Worm (Caenorhabditis elegans) whole organism, L1 larva: ENCODE results near the gene cyp-33E1.
A peak's percentile ranks its signal among the peaks of the same experiment; 100 is the strongest.

Experiments used
- C04F5.9 ChIP-seq: sonication (generic microtip); optimal IDR thresholded peaks from 2 replicates; lab custom pipeline; 2016; ENCODE audit warnings: missing genetic modification characterization, missing compliant biosample characterization
- C16A3.4 ChIP-seq: fragments of 150-350 bp; optimal IDR thresholded peaks from 2 replicates; lab custom pipeline; 2014; ENCODE audit warnings: missing biosample characterization, missing genetic modification characterization
- C34B4.2 ChIP-seq: sonication (generic microtip); optimal IDR thresholded peaks from 2 replicates; lab custom pipeline; 2017; ENCODE audit warnings: mild to moderate bottlenecking, missing genetic modification characterization, missing compliant biosample characterization
- alr-1 ChIP-seq: fragments of 200-800 bp; sonication (Bioruptor generic); optimal IDR thresholded peaks from 2 replicates; lab custom pipeline; 2018; ENCODE audit warnings: borderline replicate concordance, mild to moderate bottlenecking, missing genetic modification characterization, missing compliant biosample characterization
- blmp-1 ChIP-seq: fragments of 150-350 bp; optimal IDR thresholded peaks from 2 replicates; lab custom pipeline; 2014; ENCODE audit warnings: missing biosample characterization, missing genetic modification characterization
- ceh-8 ChIP-seq: fragments of 200-800 bp; sonication (Bioruptor generic); optimal IDR thresholded peaks from 2 replicates; lab custom pipeline; 2018; ENCODE audit warnings: mild to moderate bottlenecking, missing genetic modification characterization, moderate library complexity, missing compliant biosample characterization
- ceh-82 ChIP-seq, 3 experiments: fragments of 150-350 bp in 1 of 3; sonication (generic microtip) in 2 of 3; optimal IDR thresholded peaks; 2 replicates each; lab custom pipeline; 2014 to 2017; ENCODE audit warnings: missing biosample characterization in 3 of 3, missing genetic modification characterization in 3 of 3
- ceh-88 ChIP-seq: fragments of 200-800 bp; sonication (Bioruptor generic); IDR thresholded peaks from 2 replicates; pipeline ENCODE4 v1.3.6; 2022; ENCODE audit warnings: missing genetic modification characterization, missing compliant biosample characterization
- ces-1 ChIP-seq: fragments of 150-350 bp; optimal IDR thresholded peaks from 2 replicates; lab custom pipeline; 2014; ENCODE audit warnings: missing biosample characterization, missing genetic modification reagents, missing genetic modification characterization
- dpl-1 ChIP-seq, 3 experiments: fragments of 150-350 bp in 2 of 3; sonication (generic microtip) in 1 of 3; optimal IDR thresholded peaks; 2 replicates each; lab custom pipeline; 2014 to 2017; ENCODE audit warnings: missing biosample characterization in 3 of 3, missing genetic modification characterization in 3 of 3, missing genetic modification reagents in 3 of 3
- dsc-1 ChIP-seq: sonication (generic microtip); optimal IDR thresholded peaks from 2 replicates; lab custom pipeline; 2016; ENCODE audit warnings: mild to moderate bottlenecking, missing genetic modification characterization, missing compliant biosample characterization
- efl-1 ChIP-seq, 4 experiments: fragments of 150-350 bp; optimal IDR thresholded peaks in 3 of 4; peaks in 1 of 4; 1 replicate in 1 of 4; 2 replicates in 3 of 4; lab custom pipeline; 2014; ENCODE audit warnings: missing biosample characterization in 2 of 4, missing genetic modification characterization in 2 of 4, missing genetic modification reagents in 2 of 4
- egl-13 ChIP-seq: sonication (generic microtip); optimal IDR thresholded peaks from 2 replicates; lab custom pipeline; 2016; ENCODE audit warnings: missing genotype, missing genetic modification reagents, missing genetic modification characterization, missing compliant biosample characterization
- elt-2 ChIP-seq: sonication (generic microtip); optimal IDR thresholded peaks from 2 replicates; lab custom pipeline; 2016; ENCODE audit warnings: missing genetic modification characterization, mild to moderate bottlenecking, inconsistent platforms, missing compliant biosample characterization, missing genetic modification reagents
- elt-3 ChIP-seq, 6 experiments: fragments of 150-350 bp in 1 of 6; sonication (generic microtip); optimal IDR thresholded peaks; 2 replicates each; lab custom pipeline; 2017 to 2018; ENCODE audit warnings: missing biosample characterization in 6 of 6, missing genetic modification characterization in 6 of 6, inconsistent platforms in 1 of 6
- fkh-10 ChIP-seq: sonication (generic microtip); optimal IDR thresholded peaks from 2 replicates; lab custom pipeline; 2017; ENCODE audit warnings: missing biosample characterization, missing genetic modification reagents, missing genetic modification characterization
- fkh-8 ChIP-seq: sonication (generic microtip); optimal IDR thresholded peaks from 2 replicates; lab custom pipeline; 2016; ENCODE audit warnings: mild to moderate bottlenecking, missing genetic modification characterization, missing compliant biosample characterization
- grh-1 ChIP-seq: fragments of 200-800 bp; sonication (Bioruptor generic); IDR thresholded peaks from 2 replicates; pipeline ENCODE4 v1.3.6; 2022; ENCODE audit warnings: missing genetic modification reagents, missing genetic modification characterization, missing compliant biosample characterization
- jun-1 ChIP-seq: fragments of 150-350 bp; optimal IDR thresholded peaks from 2 replicates; lab custom pipeline; 2014; ENCODE audit warnings: missing biosample characterization, missing genetic modification reagents, missing genetic modification characterization
- lin-13 ChIP-seq: fragments of 150-350 bp; optimal IDR thresholded peaks from 2 replicates; lab custom pipeline; 2014; ENCODE audit warnings: missing biosample characterization, missing genetic modification reagents, missing genetic modification characterization
- lin-14 ChIP-seq: fragments of 200-800 bp; sonication (Bioruptor generic); optimal IDR thresholded peaks from 2 replicates; lab custom pipeline; 2018; ENCODE audit warnings: mild to moderate bottlenecking, missing genetic modification characterization, moderate library complexity, missing compliant biosample characterization
- lin-15B ChIP-seq: fragments of 150-350 bp; sonication (generic microtip); optimal IDR thresholded peaks from 3 replicates; lab custom pipeline; 2014; ENCODE audit warnings: missing biosample characterization, missing genetic modification characterization
- lin-35 ChIP-seq, 2 experiments: fragments of 150-350 bp; optimal IDR thresholded peaks; 2 replicates each; lab custom pipeline; 2014; ENCODE audit warnings: missing biosample characterization in 2 of 2, missing genetic modification characterization in 2 of 2, missing genetic modification reagents in 2 of 2
- lsy-2 ChIP-seq, 2 experiments: fragments of 150-350 bp; optimal IDR thresholded peaks; 2 replicates each; lab custom pipeline; 2014; ENCODE audit warnings: missing biosample characterization in 2 of 2, missing genetic modification characterization in 2 of 2
- nhr-11 ChIP-seq: fragments of 150-350 bp; optimal IDR thresholded peaks from 2 replicates; lab custom pipeline; 2014; ENCODE audit warnings: missing biosample characterization, missing genetic modification characterization
- nhr-28 ChIP-seq: fragments of 150-350 bp; optimal IDR thresholded peaks from 2 replicates; lab custom pipeline; 2014; ENCODE audit warnings: missing biosample characterization, missing genetic modification characterization
- nhr-47 ChIP-seq: sonication (generic microtip); optimal IDR thresholded peaks from 2 replicates; lab custom pipeline; 2016; ENCODE audit warnings: mild to moderate bottlenecking, missing genetic modification characterization, moderate library complexity, missing compliant biosample characterization
- nhr-71 ChIP-seq: sonication (generic microtip); optimal IDR thresholded peaks from 2 replicates; lab custom pipeline; 2016; ENCODE audit warnings: mild to moderate bottlenecking, missing genetic modification characterization, moderate library complexity, missing compliant biosample characterization
- nhr-77 ChIP-seq: fragments of 150-350 bp; optimal IDR thresholded peaks from 2 replicates; lab custom pipeline; 2014; ENCODE audit warnings: missing biosample characterization, missing genetic modification characterization
- nhr-84 ChIP-seq: sonication (generic microtip); optimal IDR thresholded peaks from 2 replicates; lab custom pipeline; 2017; ENCODE audit warnings: missing biosample characterization, missing genetic modification characterization
- nhr-85 ChIP-seq: sonication (generic microtip); peaks from one replicate; lab custom pipeline; 2016; ENCODE audit warnings: missing genetic modification characterization, inconsistent platforms, missing compliant biosample characterization
- pag-3 ChIP-seq: sonication (generic microtip); optimal IDR thresholded peaks from 2 replicates; lab custom pipeline; 2017; ENCODE audit warnings: missing genetic modification characterization, mild to moderate bottlenecking, missing compliant biosample characterization, antibody characterized with exemption, borderline replicate concordance; ENCODE audit not compliant: insufficient read depth
- pax-3 ChIP-seq: fragments of 200-800 bp; sonication (Bioruptor generic); optimal IDR thresholded peaks from 2 replicates; lab custom pipeline; 2018; ENCODE audit warnings: mild to moderate bottlenecking, missing genetic modification characterization, moderate library complexity, missing compliant biosample characterization
- rnt-1 ChIP-seq: sonication (generic microtip); optimal IDR thresholded peaks from 2 replicates; lab custom pipeline; 2016; ENCODE audit warnings: mild to moderate bottlenecking, missing genetic modification characterization, moderate library complexity, missing compliant biosample characterization
- skn-1 ChIP-seq: fragments of 150-350 bp; optimal IDR thresholded peaks from 2 replicates; lab custom pipeline; 2014; ENCODE audit warnings: missing biosample characterization, missing genetic modification characterization
- snpc-4 ChIP-seq: fragments of 150-350 bp; optimal IDR thresholded peaks from 2 replicates; lab custom pipeline; 2014; ENCODE audit warnings: missing biosample characterization, missing genetic modification characterization
- sptf-1 ChIP-seq: fragments of 150-350 bp; optimal IDR thresholded peaks from 2 replicates; lab custom pipeline; 2014; ENCODE audit warnings: missing biosample characterization, missing genetic modification characterization
- tbx-2 ChIP-seq: sonication (generic microtip); optimal IDR thresholded peaks from 2 replicates; lab custom pipeline; 2016; ENCODE audit warnings: missing genetic modification characterization, missing compliant biosample characterization
- unc-86 ChIP-seq: sonication (generic microtip); optimal IDR thresholded peaks from 2 replicates; lab custom pipeline; 2016; ENCODE audit warnings: missing genetic modification characterization, missing compliant biosample characterization
- unc-98 ChIP-seq: fragments of 200-800 bp; sonication (Bioruptor generic); IDR thresholded peaks from 2 replicates; pipeline ENCODE4 v1.3.6; 2022; ENCODE audit warnings: missing genetic modification characterization, missing compliant biosample characterization
- vab-15 ChIP-seq: sonication (generic microtip); optimal IDR thresholded peaks from 2 replicates; lab custom pipeline; 2017; ENCODE audit warnings: missing genotype, mild to moderate bottlenecking, missing genetic modification characterization, missing compliant biosample characterization
- xbp-1 ChIP-seq: sonication (generic microtip); optimal IDR thresholded peaks from 2 replicates; lab custom pipeline; 2016; ENCODE audit warnings: missing genetic modification characterization, missing compliant biosample characterization
- zip-4 ChIP-seq: fragments of 200-800 bp; sonication (Bioruptor generic); optimal IDR thresholded peaks from 2 replicates; lab custom pipeline; 2018; ENCODE audit warnings: mild to moderate bottlenecking, missing genetic modification characterization, moderate library complexity, missing compliant biosample characterization
- ztf-4 ChIP-seq: fragments of 150-350 bp; optimal IDR thresholded peaks from 2 replicates; lab custom pipeline; 2014; ENCODE audit warnings: missing biosample characterization, missing genetic modification characterization

Gene cyp-33E1

DNA sequence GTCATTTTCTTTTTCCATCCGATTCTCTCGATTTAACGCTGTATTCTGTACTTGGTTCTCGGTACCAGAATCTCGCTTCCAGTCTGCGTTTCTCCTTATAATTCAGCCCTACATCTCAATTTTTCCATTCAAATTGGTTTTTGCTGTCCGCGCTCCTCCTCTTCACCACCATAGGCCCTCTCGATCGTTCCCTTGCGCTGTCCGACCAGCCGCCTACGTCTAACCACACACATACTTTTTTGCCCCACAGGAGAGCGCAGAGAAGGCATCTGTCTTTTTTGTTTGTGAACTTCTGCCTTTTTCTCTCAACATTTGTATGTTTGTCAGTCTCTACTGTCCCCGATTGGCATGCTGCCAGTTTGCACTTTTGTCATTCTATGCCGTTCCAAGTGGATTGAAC is 21.1 kb downstream of the cyp-33E1 start, which contains the start of gene F42A9.11 (continued):
- no peak for TF ChIP-seq vab-15 (tag; lab: Kevin White, UChicago)
- TF ChIP-seq, all 84 proteins: peak for 23

DNA sequence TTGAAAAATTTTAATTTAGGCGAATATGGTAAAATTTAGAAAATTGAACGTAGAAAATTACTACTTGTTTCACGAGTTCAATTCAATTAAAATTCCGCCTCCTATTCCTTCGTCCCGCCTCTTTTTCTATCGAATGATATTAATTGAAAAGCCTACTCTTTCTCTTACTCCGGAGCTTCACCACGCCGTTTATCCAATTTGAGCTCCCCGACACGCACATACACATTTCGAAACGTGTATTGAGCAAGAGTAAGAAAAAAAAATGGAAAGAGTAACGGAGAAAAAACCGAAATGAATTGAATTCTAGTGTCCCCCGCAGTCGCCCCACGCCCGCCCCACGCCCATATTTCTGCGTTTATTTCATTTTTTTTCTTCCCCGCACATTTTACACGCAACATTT is 22.1 kb downstream of the cyp-33E1 start:
- TF ChIP-seq lin-14 (GFP tag; lab: Kevin White, UChicago) (peak; percentile 68), unc-98 (GFP tag; lab: Robert Waterston, UW) (no peak), ceh-88 (GFP tag; lab: Robert Waterston, UW) (no peak), nhr-47 (tag; lab: Kevin White, UChicago) (no peak), egl-13 (tag; lab: Kevin White, UChicago) (no peak), ces-1 (GFP tag; lab: Kevin White, UChicago) (peak; percentile 61), nhr-28 (tag; lab: Kevin White, UChicago) (no peak)
- TF ChIP-seq, all 84 proteins: peak for 2

DNA sequence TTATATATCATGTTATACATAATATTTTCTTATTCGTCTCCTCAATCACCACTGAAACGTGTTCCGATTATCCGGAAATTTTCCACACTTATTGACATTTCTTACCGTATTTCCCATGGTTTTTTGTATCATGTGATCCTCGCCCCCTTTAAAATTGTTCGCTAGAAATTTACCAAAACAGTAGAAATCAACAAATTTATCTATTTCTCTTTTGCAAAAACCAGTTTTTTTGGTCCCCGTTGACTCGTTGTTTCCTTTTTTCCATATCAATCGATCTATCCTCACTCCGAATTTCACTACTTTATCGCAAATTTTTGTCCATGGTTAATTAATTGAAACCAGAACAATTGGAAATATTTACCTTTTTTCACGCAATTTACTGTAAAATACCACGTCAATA is 22.7 kb downstream of the cyp-33E1 start:
- no peak for TF ChIP-seq C16A3.4
- TF ChIP-seq blmp-1 (tag; lab: Kevin White, UChicago): peak; percentile 48
- peak in 1 of 6 experiments; percentile 55 for TF ChIP-seq elt-3 (tag; optimal IDR thresholded peaks at IDR 0.05; lab: Kevin White, UChicago)
- TF ChIP-seq nhr-85 (tag; lab: Kevin White, UChicago): peak; percentile 70
- no peak for TF ChIP-seq lsy-2 (tag; optimal IDR thresholded peaks at IDR 0.05; lab: Kevin White, UChicago)
- TF ChIP-seq efl-1 (optimal IDR thresholded peaks at IDR 0.05; lab: Kevin White, UChicago): no peak
- no peak for TF ChIP-seq efl-1 (GFP tag; optimal IDR thresholded peaks at IDR 0.05 in 1 of 2; lab: Kevin White, UChicago)
- TF ChIP-seq nhr-84 (tag; lab: Kevin White, UChicago): no peak
- TF ChIP-seq unc-86 (tag; lab: Kevin White, UChicago): no peak
- no peak for TF ChIP-seq fkh-10

DNA sequence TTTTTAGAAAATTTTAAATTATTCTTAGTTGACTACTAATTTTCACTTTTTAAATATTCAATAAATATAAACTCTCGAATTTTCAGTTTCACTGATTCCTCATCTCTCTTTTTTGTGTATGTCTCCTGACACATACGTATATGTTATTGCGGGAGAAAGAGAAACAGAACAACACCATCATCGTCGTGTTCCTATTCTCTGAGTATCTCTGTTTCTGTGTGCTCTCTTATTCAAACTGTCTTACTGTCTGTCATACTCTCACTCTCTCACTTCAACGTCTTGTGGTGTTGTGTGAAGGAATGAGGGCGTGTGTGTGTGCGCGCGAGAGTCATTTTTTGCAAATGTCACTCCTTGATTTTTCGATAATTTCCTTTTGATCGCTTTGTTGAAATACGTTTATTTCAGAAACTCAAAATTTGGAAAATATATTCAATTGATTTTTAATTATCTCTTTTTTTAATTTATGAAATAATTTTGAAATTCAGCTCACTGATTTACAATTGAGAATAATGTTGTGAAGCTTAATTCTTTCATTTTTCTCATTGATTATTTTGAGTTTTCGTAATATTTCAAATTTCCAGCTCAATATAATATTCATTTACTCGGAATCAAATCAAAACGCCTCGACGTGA is 28.2 kb downstream of the cyp-33E1 start, which contains the start of gene lin-49:
Gene lin-49 (plus strand): TSS at position 582 of the 632 bp plus-strand sequence.
- TF ChIP-seq xbp-1 (tag; lab: Kevin White, UChicago) (peak; percentile 46), egl-13 (tag; lab: Kevin White, UChicago) (peak; percentile 17), zip-4 (GFP tag; lab: Kevin White, UChicago) (no peak), lin-14 (GFP tag; lab: Kevin White, UChicago) (peak; percentile 95), tbx-2 (tag; lab: Kevin White, UChicago) (peak; percentile 42), nhr-77 (no peak), skn-1 (tag; lab: Kevin White, UChicago) (no peak), fkh-8 (tag; lab: Kevin White, UChicago) (peak; percentile 70), dsc-1 (tag; lab: Kevin White, UChicago) (peak; percentile 1), alr-1 (tag; lab: Kevin White, UChicago) (no peak), C16A3.4 (peak; percentile 60), lin-15B (tag; lab: Kevin White, UChicago) (no peak), sptf-1 (no peak), snpc-4 (tag; lab: Kevin White, UChicago) (no peak), grh-1 (GFP tag; lab: Robert Waterston, UW) (no peak), nhr-11 (tag; lab: Kevin White, UChicago) (no peak), lin-35 (GFP tag; optimal IDR thresholded peaks at IDR 0.05; lab: Kevin White, UChicago) (peak; percentile 64 to 79), dpl-1 (GFP tag; optimal IDR thresholded peaks at IDR 0.05; lab: Kevin White, UChicago) (peak; percentile 31 to 48 (median 44)), nhr-28 (tag; lab: Kevin White, UChicago) (no peak), nhr-85 (tag; lab: Kevin White, UChicago) (peak; percentile 87), ztf-4 (tag; lab: Kevin White, UChicago) (peak; percentile 42), rnt-1 (peak; percentile 65), nhr-71 (tag; lab: Kevin White, UChicago) (peak; percentile 76), pag-3 (no peak), C04F5.9 (tag; lab: Kevin White, UChicago) (no peak), elt-2 (tag; lab: Kevin White, UChicago) (no peak), lin-13 (peak; percentile 43), unc-86 (tag; lab: Kevin White, UChicago) (no peak), C34B4.2 (tag; lab: Kevin White, UChicago) (no peak), pax-3 (no peak), ceh-8 (GFP tag; lab: Kevin White, UChicago) (no peak), ceh-82 (tag; optimal IDR thresholded peaks at IDR 0.05; lab: Kevin White, UChicago) (peak in 2 of 3 experiments; percentile 31 to 63), jun-1 (peak; percentile 9), blmp-1 (tag; lab: Kevin White, UChicago) (peak; percentile 86)
